Fruit fly (Drosophila melanogaster): Measurements from ENCODE around the gene CG3847.

The CG3847 gene

DNA sequence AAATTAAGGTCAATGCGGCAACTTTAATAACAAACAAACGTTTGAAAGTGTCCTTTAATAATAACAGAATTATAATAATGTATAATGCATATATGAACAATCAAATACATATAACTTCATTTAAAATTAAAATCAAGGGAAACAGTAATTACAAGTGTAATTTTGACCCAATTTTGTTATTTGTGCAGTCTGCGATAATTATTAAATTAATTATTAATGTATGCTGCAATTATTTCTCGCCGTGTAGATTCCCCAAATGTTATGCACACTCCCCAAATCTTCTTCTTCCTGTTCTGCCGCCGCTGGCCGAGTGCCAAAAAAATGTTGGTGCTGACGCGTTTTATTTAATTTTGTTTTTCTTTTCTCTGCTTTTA, 6.7 kb downstream of the CG3847 start (continued):
- TF ChIP-seq org-1 (GFP tag; optimal IDR thresholded peaks at IDR 0.05) (peak; percentile 87), CG12071 (GFP tag; optimal IDR thresholded peaks at IDR 0.05) (peak; percentile 70), bowl (GFP tag; IDR thresholded peaks at IDR 0.05) (no peak), CG6683 (GFP tag; optimal IDR thresholded peaks at IDR 0.05) (peak; percentile 76), so (GFP tag; IDR thresholded peaks at IDR 0.05) (peak; percentile 90), Mrtf (GFP tag; IDR thresholded peaks at IDR 0.05) (peak; percentile 73; the same call in 2 of the 3 replicates), trh (GFP tag; optimal IDR thresholded peaks at IDR 0.05) (peak; percentile 66), Asciz (GFP tag; optimal IDR thresholded peaks at IDR 0.05) (peak; percentile 84), chinmo (GFP tag; IDR thresholded peaks at IDR 0.05; ENCODE audit: partially characterized antibody) (no peak), klu (GFP tag; IDR thresholded peaks at IDR 0.05) (peak; percentile 77), Xbp1 (GFP tag; optimal IDR thresholded peaks at IDR 0.05) (peak; percentile 80), az2 (GFP tag; optimal IDR thresholded peaks at IDR 0.05) (peak; percentile 86), cad (GFP tag; optimal IDR thresholded peaks at IDR 0.05) (no peak), br (optimal IDR thresholded peaks at IDR 0.05) (no peak), CG7745 (tag; optimal IDR thresholded peaks at IDR 0.05) (no peak), cas (GFP tag; IDR thresholded peaks at IDR 0.05) (0 out of 2 replicates have a peak, but pooled peaks have one; percentile 75), Hey (tag; optimal IDR thresholded peaks at IDR 0.05) (peak; percentile 46), hbn (GFP tag; IDR thresholded peaks at IDR 0.05; ENCODE audit: partially characterized antibody) (no peak), CG34376 (GFP tag; optimal IDR thresholded peaks at IDR 0.05) (peak; percentile 83), Oli (tag; optimal IDR thresholded peaks at IDR 0.05) (peak; percentile 90), CG33213 (GFP tag; optimal IDR thresholded peaks at IDR 0.05) (no peak), CG9215 (GFP tag; IDR thresholded peaks at IDR 0.05) (peak; percentile 73), CG30020 (tag; optimal IDR thresholded peaks at IDR 0.05) (peak; percentile 65), CG3726 (GFP tag; IDR thresholded peaks at IDR 0.05) (peak; percentile 77), gsb (GFP tag; IDR thresholded peaks at IDR 0.05) (peak; percentile 76), sim (GFP tag; IDR thresholded peaks at IDR 0.05) (peak; percentile 52; the same call in 1 of the 2 replicates), crc (GFP tag; optimal IDR thresholded peaks at IDR 0.05) (no peak), CG13624 (GFP tag; optimal IDR thresholded peaks at IDR 0.05) (peak; percentile 28), CG12155 (GFP tag; optimal IDR thresholded peaks at IDR 0.05) (peak; percentile 75), B-H1 (GFP tag; IDR thresholded peaks at IDR 0.05) (peak; percentile 72), tna (GFP tag; IDR thresholded peaks at IDR 0.05; ENCODE audit: partially characterized antibody) (no peak), CG16813 (GFP tag; IDR thresholded peaks at IDR 0.05; ENCODE audit: partially characterized antibody) (no peak), Neu2 (GFP tag; optimal IDR thresholded peaks at IDR 0.05; ENCODE audit: borderline replicate concordance) (no peak), gce (GFP tag; IDR thresholded peaks at IDR 0.05) (peak; percentile 64; the same call in 1 of the 3 replicates), BEAF-32 (GFP tag; optimal IDR thresholded peaks at IDR 0.05) (no peak), H2.0 (GFP tag; IDR thresholded peaks at IDR 0.05) (peak; percentile 68), CG13296 (GFP tag; optimal IDR thresholded peaks at IDR 0.05) (peak; percentile 89), CG18619 (GFP tag; optimal IDR thresholded peaks at IDR 0.05) (peak; percentile 89), CG11247 (GFP tag; IDR thresholded peaks at IDR 0.05) (peak; percentile 68), pnt (GFP tag; optimal IDR thresholded peaks at IDR 0.05) (no peak), ci (GFP tag; IDR thresholded peaks at IDR 0.05) (peak; percentile 87), CG12104 (GFP tag; optimal IDR thresholded peaks at IDR 0.05) (peak; percentile 82), crol (GFP tag; IDR thresholded peaks at IDR 0.05) (0 out of 2 replicates have a peak, but pooled peaks have one; percentile 14), Ada2b (GFP tag; IDR thresholded peaks at IDR 0.05) (peak; percentile 81), NC2β (GFP tag; optimal IDR thresholded peaks at IDR 0.05) (no peak), CG17912 (GFP tag; optimal IDR thresholded peaks at IDR 0.05) (peak; percentile 29), CG10209 (GFP tag; optimal IDR thresholded peaks at IDR 0.05) (peak; percentile 89), ranshi (GFP tag; IDR thresholded peaks at IDR 0.05) (peak; percentile 61), unpg (GFP tag; optimal IDR thresholded peaks at IDR 0.05) (peak; percentile 89), Dll (GFP tag; IDR thresholded peaks at IDR 0.05; ENCODE audit: partially characterized antibody) (no peak), cato (GFP tag; optimal IDR thresholded peaks at IDR 0.05; ENCODE audit: borderline replicate concordance) (peak; percentile 75)
